Fruit fly (Drosophila melanogaster): ENCODE results near the gene MME1.

dm6 chr2L:7050492-7051182 lies 23.3 kb downstream of the MME1 start:
- TF ChIP-seq EcR (GFP tag; optimal IDR thresholded peaks at IDR 0.05) (peak; percentile 83), Pif1A (GFP tag; optimal IDR thresholded peaks at IDR 0.05) (no peak), CG32121 (GFP tag; IDR thresholded peaks at IDR 0.05) (no peak), CG17806 (tag; optimal IDR thresholded peaks at IDR 0.05) (no peak), CG8159 (tag; optimal IDR thresholded peaks at IDR 0.05) (no peak), CG34367 (tag; optimal IDR thresholded peaks at IDR 0.05) (no peak), Pif1B (GFP tag; optimal IDR thresholded peaks at IDR 0.05) (no peak), CG14655 (GFP tag; optimal IDR thresholded peaks at IDR 0.05) (no peak), CG10348 (GFP tag; IDR thresholded peaks at IDR 0.05) (no peak), Snoo (tag; optimal IDR thresholded peaks at IDR 0.05) (no peak), gl (tag; optimal IDR thresholded peaks at IDR 0.05) (no peak), CG13204 (GFP tag; optimal IDR thresholded peaks at IDR 0.05) (peak; percentile 70), Ets98B (GFP tag; IDR thresholded peaks at IDR 0.05) (no peak), fd96Ca (GFP tag; IDR thresholded peaks at IDR 0.05) (no peak)

Measured in whole organism, pupa.